Worm (Caenorhabditis elegans): Measurements from ENCODE around the gene cyp-33E3.

The cyp-33E3 gene

ce11 chrIV:8585076-8586033 is 29.4 kb upstream of the cyp-33E3 start, which contains the start of gene catp-7:
Gene catp-7, plus strand, starts transcription at chrIV:8585983.
- TF ChIP-seq sea-2 (GFP tag; optimal IDR thresholded peaks at IDR 0.05) (no peak), nhr-23 (tag; optimal IDR thresholded peaks at IDR 0.05) (no peak), R02D3.7 (tag; optimal IDR thresholded peaks at IDR 0.05) (no peak), nhr-12 (tag; optimal IDR thresholded peaks at IDR 0.05) (no peak), ceh-82 (tag; optimal IDR thresholded peaks at IDR 0.05) (no peak), eor-1 (tag; optimal IDR thresholded peaks at IDR 0.05) (no peak), skn-1 (tag; optimal IDR thresholded peaks at IDR 0.05) (peak; percentile 67), elt-1 (tag; optimal IDR thresholded peaks at IDR 0.05) (no peak), nhr-25 (tag; optimal IDR thresholded peaks at IDR 0.05) (no peak), elt-2 (tag; optimal IDR thresholded peaks at IDR 0.05) (peak; percentile 97), pha-4 (tag; optimal IDR thresholded peaks at IDR 0.05) (peak; percentile 51), fos-1 (tag; optimal IDR thresholded peaks at IDR 0.05) (no peak), hmg-11 (tag; optimal IDR thresholded peaks at IDR 0.05) (no peak), lsy-12 (tag; optimal IDR thresholded peaks at IDR 0.05) (no peak), ZK546.5 (tag; optimal IDR thresholded peaks at IDR 0.05) (no peak), jun-1 (tag; optimal IDR thresholded peaks at IDR 0.05) (peak; percentile 49), nhr-43 (tag; optimal IDR thresholded peaks at IDR 0.05; ENCODE audit: poor library complexity, severe bottlenecking) (no peak), zag-1 (tag; optimal IDR thresholded peaks at IDR 0.05) (no peak), pqm-1 (tag; optimal IDR thresholded peaks at IDR 0.05) (peak; percentile 93), nhr-28 (tag; optimal IDR thresholded peaks at IDR 0.05) (no peak), lin-39 (tag; optimal IDR thresholded peaks at IDR 0.05) (no peak), tbx-2 (tag; optimal IDR thresholded peaks at IDR 0.05) (no peak), lin-15B (tag; optimal IDR thresholded peaks at IDR 0.05) (no peak), egl-27 (tag; optimal IDR thresholded peaks at IDR 0.05) (no peak), nfya-1 (tag; optimal IDR thresholded peaks at IDR 0.05; ENCODE audit: insufficient read depth) (no peak), mml-1 (tag; optimal IDR thresholded peaks at IDR 0.05) (no peak), fkh-10 (GFP tag; optimal IDR thresholded peaks at IDR 0.05) (no peak)

- peak; percentile 14 for TF ChIP-seq elt-1 (tag; optimal IDR thresholded peaks at IDR 0.05)
- TF ChIP-seq ztf-4 (tag; optimal IDR thresholded peaks at IDR 0.05) = no peak
- peak; percentile 75 for TF ChIP-seq lin-39 (tag; optimal IDR thresholded peaks at IDR 0.05)
- TF ChIP-seq unc-62 (GFP tag; optimal IDR thresholded peaks at IDR 0.05) = peak; percentile 95
- TF ChIP-seq mdl-1 (tag; optimal IDR thresholded peaks at IDR 0.05) = no peak
- TF ChIP-seq pha-4 (tag; optimal IDR thresholded peaks at IDR 0.05) = peak; percentile 40
- TF ChIP-seq mml-1 (tag; optimal IDR thresholded peaks at IDR 0.05) = no peak
- no peak for TF ChIP-seq nhr-237 (tag; optimal IDR thresholded peaks at IDR 0.05)
- TF ChIP-seq skn-1 (tag; optimal IDR thresholded peaks at IDR 0.05) = no peak
- TF ChIP-seq nfya-1 (tag; optimal IDR thresholded peaks at IDR 0.05; ENCODE audit: insufficient read depth) = peak; percentile 49
- TF ChIP-seq tbx-2 (tag; optimal IDR thresholded peaks at IDR 0.05) = no peak
- no peak for TF ChIP-seq nhr-12 (tag; optimal IDR thresholded peaks at IDR 0.05)
- TF ChIP-seq fkh-10 (GFP tag; optimal IDR thresholded peaks at IDR 0.05) = no peak
- peak; percentile 59 for TF ChIP-seq jun-1 (tag; optimal IDR thresholded peaks at IDR 0.05)
- TF ChIP-seq nhr-23 (tag; optimal IDR thresholded peaks at IDR 0.05) = no peak
- no peak for TF ChIP-seq fkh-2 (tag; optimal IDR thresholded peaks at IDR 0.05)
- peak; percentile 20 for TF ChIP-seq ama-1 (optimal IDR thresholded peaks at IDR 0.05)
- TF ChIP-seq pqm-1 (tag; optimal IDR thresholded peaks at IDR 0.05) = peak; percentile 29
- peak; percentile 59 for TF ChIP-seq lin-15B (tag; optimal IDR thresholded peaks at IDR 0.05)
- no peak for TF ChIP-seq ZK546.5 (tag; optimal IDR thresholded peaks at IDR 0.05)
- peak; percentile 80 for TF ChIP-seq hmg-11 (tag; optimal IDR thresholded peaks at IDR 0.05)
- TF ChIP-seq ceh-16 (tag; optimal IDR thresholded peaks at IDR 0.05) = no peak
- TF ChIP-seq nhr-28 (tag; optimal IDR thresholded peaks at IDR 0.05) = no peak
- TF ChIP-seq sea-2 (GFP tag; optimal IDR thresholded peaks at IDR 0.05) = no peak
- TF ChIP-seq ceh-28 (tag; optimal IDR thresholded peaks at IDR 0.05) = peak; percentile 17
- peak; percentile 23 for TF ChIP-seq fos-1 (tag; optimal IDR thresholded peaks at IDR 0.05)
- TF ChIP-seq ceh-82 (tag; optimal IDR thresholded peaks at IDR 0.05) = peak; percentile 54
- TF ChIP-seq R02D3.7 (tag; optimal IDR thresholded peaks at IDR 0.05) = peak; percentile 11
- TF ChIP-seq nhr-67 (tag; optimal IDR thresholded peaks at IDR 0.05) = no peak
- no peak for TF ChIP-seq eor-1 (tag; optimal IDR thresholded peaks at IDR 0.05)
- TF ChIP-seq zag-1 (tag; optimal IDR thresholded peaks at IDR 0.05) = peak; percentile 26
Measured at ce11 chrIV:8587057-8587456, 27.7 kb upstream of the cyp-33E3 start.

ce11 chrIV:8587605-8588004 is 27.2 kb upstream of the cyp-33E3 start:
- TF ChIP-seq nfya-1 (tag; optimal IDR thresholded peaks at IDR 0.05; ENCODE audit: insufficient read depth) (peak; percentile 12), egl-5 (tag; optimal IDR thresholded peaks at IDR 0.05) (no peak), ceh-82 (tag; optimal IDR thresholded peaks at IDR 0.05) (no peak)
